Worm (Caenorhabditis elegans) whole organism, young adult: Measurements from ENCODE around the gene ubc-19.

ENCODE experiments used
- B0019.2 ChIP-seq: fragments of 200-800 bp; sonication (Bioruptor generic); conservative IDR thresholded peaks from 2 replicates; pipeline ENCODE4 v1.3.6; 2022; ENCODE audit warnings: missing genetic modification reagents, missing genetic modification characterization, missing compliant biosample characterization
- C17E4.6 ChIP-seq: fragments of 200-800 bp; sonication (Bioruptor generic); IDR thresholded peaks from 2 replicates; pipeline ENCODE4 v1.3.6; 2022; ENCODE audit warnings: missing genetic modification reagents, missing genetic modification characterization, missing compliant biosample characterization
- D2030.7 ChIP-seq: fragments of 200-800 bp; sonication (Bioruptor generic); IDR thresholded peaks from 2 replicates; pipeline ENCODE4 v1.3.6; 2022; ENCODE audit warnings: missing genetic modification reagents, missing genetic modification characterization, missing compliant biosample characterization
- F49E8.2 ChIP-seq: sonication (generic microtip); optimal IDR thresholded peaks from 3 replicates; lab custom pipeline; 2017; ENCODE audit warnings: missing genetic modification characterization, mild to moderate bottlenecking, missing compliant biosample characterization, antibody characterized with exemption, moderate library complexity; ENCODE audit not compliant: insufficient read depth
- F57A8.1 ChIP-seq: fragments of 200-800 bp; sonication (Bioruptor generic); optimal IDR thresholded peaks from 2 replicates; lab custom pipeline; 2018; ENCODE audit warnings: mild to moderate bottlenecking, missing genetic modification characterization, moderate library complexity, missing compliant biosample characterization
- F57C9.4 ChIP-seq: sonication (generic microtip); optimal IDR thresholded peaks from 2 replicates; lab custom pipeline; 2017; ENCODE audit warnings: mild to moderate bottlenecking, missing genetic modification characterization, missing compliant biosample characterization
- T07F8.4 ChIP-seq: sonication (generic microtip); optimal IDR thresholded peaks from 2 replicates; lab custom pipeline; 2016; ENCODE audit warnings: mild to moderate bottlenecking, missing genetic modification characterization, moderate library complexity, missing compliant biosample characterization
- Y53F4B.3 ChIP-seq: fragments of 200-800 bp; sonication (Bioruptor generic); IDR thresholded peaks from 2 replicates; pipeline ENCODE4 v1.3.6; 2022; ENCODE audit warnings: missing genetic modification reagents, missing genetic modification characterization, missing compliant biosample characterization
- Y56A3A.18 ChIP-seq: fragments of 200-800 bp; sonication (Bioruptor generic); IDR thresholded peaks from 2 replicates; pipeline ENCODE4 v1.3.6; 2022; ENCODE audit warnings: missing genetic modification reagents, missing genetic modification characterization, missing compliant biosample characterization
- ZK185.1 ChIP-seq: sonication (generic microtip); optimal IDR thresholded peaks from 2 replicates; lab custom pipeline; 2016; ENCODE audit warnings: mild to moderate bottlenecking, missing genetic modification characterization, missing compliant biosample characterization; ENCODE audit not compliant: poor library complexity, severe bottlenecking
- aptf-3 ChIP-seq: fragments of 200-800 bp; sonication (Bioruptor generic); IDR thresholded peaks from 2 replicates; pipeline ENCODE4 v1.3.6; 2022; ENCODE audit warnings: missing genetic modification characterization, missing compliant biosample characterization
- athp-1 ChIP-seq: sonication (generic microtip); optimal IDR thresholded peaks from 2 replicates; lab custom pipeline; 2017; ENCODE audit warnings: mild to moderate bottlenecking, missing genetic modification characterization, missing compliant biosample characterization
- attf-3 ChIP-seq: fragments of 200-800 bp; sonication (Bioruptor generic); conservative IDR thresholded peaks from 2 replicates; pipeline ENCODE4 v1.3.6; 2022; ENCODE audit warnings: missing genetic modification reagents, missing genetic modification characterization, missing compliant biosample characterization
- bed-2 ChIP-seq: fragments of 200-800 bp; sonication (Bioruptor generic); IDR thresholded peaks from 2 replicates; pipeline ENCODE4 v1.3.6; 2022; ENCODE audit warnings: missing genetic modification reagents, missing genetic modification characterization, missing compliant biosample characterization
- cebp-2 ChIP-seq: fragments of 200-800 bp; sonication (Bioruptor generic); IDR thresholded peaks from 2 replicates; pipeline ENCODE4 v1.3.6; 2022; ENCODE audit warnings: missing genetic modification characterization, missing compliant biosample characterization
- ceh-27 ChIP-seq: fragments of 200-800 bp; sonication (Bioruptor generic); optimal IDR thresholded peaks from 2 replicates; lab custom pipeline; 2018; ENCODE audit warnings: mild to moderate bottlenecking, missing genetic modification characterization, moderate library complexity, missing compliant biosample characterization
- ceh-40 ChIP-seq: fragments of 200-800 bp; sonication (Bioruptor generic); IDR thresholded peaks from 2 replicates; pipeline ENCODE4 v1.3.6; 2022; ENCODE audit warnings: missing genetic modification characterization, missing compliant biosample characterization
- ceh-58 ChIP-seq: fragments of 200-800 bp; sonication (Bioruptor generic); IDR thresholded peaks from 2 replicates; pipeline ENCODE4 v1.3.6; 2022; ENCODE audit warnings: missing genetic modification characterization, missing compliant biosample characterization
- efl-1 ChIP-seq: fragments of 150-350 bp; optimal IDR thresholded peaks from 2 replicates; lab custom pipeline; 2014; ENCODE audit warnings: missing biosample characterization, missing genetic modification reagents, missing genetic modification characterization
- egl-44 ChIP-seq: fragments of 200-800 bp; sonication (Bioruptor generic); IDR thresholded peaks from 2 replicates; pipeline ENCODE4 v1.3.6; 2022; ENCODE audit warnings: missing genetic modification reagents, missing genetic modification characterization, missing compliant biosample characterization
- ets-4 ChIP-seq: fragments of 200-800 bp; sonication (Bioruptor generic); optimal IDR thresholded peaks from 2 replicates; lab custom pipeline; 2018; ENCODE audit warnings: mild to moderate bottlenecking, missing genetic modification characterization, missing compliant biosample characterization
- hlh-26 ChIP-seq: fragments of 200-800 bp; sonication (Bioruptor generic); conservative IDR thresholded peaks from 2 replicates; pipeline ENCODE4 v1.3.6; 2022; ENCODE audit warnings: missing genetic modification reagents, missing genetic modification characterization, missing compliant biosample characterization
- lin-26 ChIP-seq: fragments of 200-800 bp; sonication (Bioruptor generic); IDR thresholded peaks from 2 replicates; pipeline ENCODE4 v1.3.6; 2022; ENCODE audit warnings: missing genetic modification reagents, missing genetic modification characterization, missing compliant biosample characterization
- lir-1 ChIP-seq: fragments of 200-800 bp; sonication (Bioruptor generic); conservative IDR thresholded peaks from 2 replicates; pipeline ENCODE4 v1.3.6; 2022; ENCODE audit warnings: missing genetic modification reagents, missing genetic modification characterization, missing compliant biosample characterization
- mxl-1 ChIP-seq: sonication (generic microtip); optimal IDR thresholded peaks from 2 replicates; lab custom pipeline; 2016; ENCODE audit warnings: missing genetic modification characterization, missing compliant biosample characterization
- nfya-1 ChIP-seq: sonication (generic microtip); optimal IDR thresholded peaks from 2 replicates; lab custom pipeline; 2017; ENCODE audit warnings: antibody characterized with exemption, missing compliant biosample characterization, missing genetic modification characterization, borderline replicate concordance; ENCODE audit not compliant: insufficient read depth
- nfya-2 ChIP-seq: fragments of 200-800 bp; sonication (Bioruptor generic); IDR thresholded peaks from 2 replicates; pipeline ENCODE4 v1.3.6; 2022; ENCODE audit warnings: missing genetic modification reagents, missing genetic modification characterization, missing compliant biosample characterization
- nhr-120 ChIP-seq: fragments of 200-800 bp; sonication (Bioruptor generic); IDR thresholded peaks from 2 replicates; pipeline ENCODE4 v1.3.6; 2022; ENCODE audit warnings: missing genetic modification characterization, missing compliant biosample characterization
- rcor-1 ChIP-seq: fragments of 200-800 bp; sonication (Bioruptor generic); IDR thresholded peaks from 2 replicates; pipeline ENCODE4 v1.3.6; 2022; ENCODE audit warnings: missing genetic modification reagents, missing genetic modification characterization, missing compliant biosample characterization
- repo-1 ChIP-seq: sonication (generic microtip); optimal IDR thresholded peaks from 2 replicates; lab custom pipeline; 2017; ENCODE audit warnings: mild to moderate bottlenecking, missing genetic modification characterization, missing compliant biosample characterization
- rpc-1 ChIP-seq, 2 experiments: fragments of 150-350 bp in 1 of 2; sonication (generic microtip) in 1 of 2; optimal IDR thresholded peaks; 2 replicates each; lab custom pipeline; 2014 to 2018; ENCODE audit warnings: missing biosample characterization in 1 of 2, missing genetic modification characterization in 1 of 2, missing genetic modification reagents in 1 of 2, missing genotype in 1 of 2
- snpc-1.1 ChIP-seq: sonication (generic microtip); optimal IDR thresholded peaks from 2 replicates; lab custom pipeline; 2017; ENCODE audit warnings: missing genetic modification characterization, mild to moderate bottlenecking, missing compliant biosample characterization, antibody characterized with exemption, moderate library complexity, missing genotype, missing genetic modification reagents; ENCODE audit not compliant: insufficient read depth
- somi-1 ChIP-seq: fragments of 200-800 bp; sonication (Bioruptor generic); optimal IDR thresholded peaks from 2 replicates; lab custom pipeline; 2018; ENCODE audit warnings: mild to moderate bottlenecking, missing genetic modification characterization, missing compliant biosample characterization
- tbp1 ChIP-seq: fragments of 200-800 bp; sonication (Bioruptor generic); optimal IDR thresholded peaks from 2 replicates; lab custom pipeline; 2018; ENCODE audit warnings: mild to moderate bottlenecking, missing genetic modification characterization, missing compliant biosample characterization
- unc-62 ChIP-seq: fragments of 150-350 bp; optimal IDR thresholded peaks from 2 replicates; lab custom pipeline; 2014; ENCODE audit warnings: missing biosample characterization, missing genetic modification reagents, missing genetic modification characterization
- zfh-2 ChIP-seq: fragments of 200-800 bp; sonication (Bioruptor generic); conservative IDR thresholded peaks from 2 replicates; pipeline ENCODE4 v1.3.6; 2022; ENCODE audit warnings: missing genetic modification reagents, missing genetic modification characterization, missing compliant biosample characterization
- ztf-18 ChIP-seq: sonication (generic microtip); optimal IDR thresholded peaks from 2 replicates; lab custom pipeline; 2016; ENCODE audit warnings: missing genotype, mild to moderate bottlenecking, missing genetic modification characterization, missing compliant biosample characterization

ubc-19 gene

DNA sequence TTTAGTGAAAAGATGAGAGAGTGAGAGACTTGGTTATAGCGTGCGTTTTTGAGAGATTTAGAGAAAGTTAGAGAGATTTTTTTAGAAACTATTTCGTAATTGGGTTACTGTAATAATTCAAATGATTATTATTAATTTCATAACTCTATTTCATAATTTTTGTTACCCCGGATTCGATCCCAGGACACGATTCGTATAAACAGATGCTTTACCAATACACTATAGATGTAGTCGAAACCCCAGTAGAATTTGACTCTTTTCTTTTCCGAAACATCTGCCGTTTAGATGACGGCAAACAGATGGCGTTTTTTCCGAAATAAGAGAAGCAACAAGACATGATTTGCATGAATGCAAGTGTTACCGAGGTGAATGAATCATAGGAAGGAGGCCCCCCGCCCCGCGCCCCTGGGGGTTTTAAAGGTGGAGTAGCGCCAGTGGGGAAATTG lies 20.5 kb upstream of the ubc-19 start (continued):
- TF ChIP-seq egl-44 (GFP tag; lab: Robert Waterston, UW), result no peak
- no peak for TF ChIP-seq lir-1
- no peak for TF ChIP-seq repo-1 (tag; lab: Kevin White, UChicago)
- no peak for TF ChIP-seq lin-26 (GFP tag; lab: Robert Waterston, UW)
- TF ChIP-seq ceh-40, result no peak
- TF ChIP-seq tbp1 (GFP tag; lab: Kevin White, UChicago), result peak; percentile 70
- no peak for TF ChIP-seq F49E8.2 (tag; lab: Kevin White, UChicago)
- no peak for TF ChIP-seq somi-1 (GFP tag; lab: Kevin White, UChicago)
- no peak for TF ChIP-seq mxl-1 (tag; lab: Kevin White, UChicago)
- TF ChIP-seq, all 124 proteins: peak for 8

DNA sequence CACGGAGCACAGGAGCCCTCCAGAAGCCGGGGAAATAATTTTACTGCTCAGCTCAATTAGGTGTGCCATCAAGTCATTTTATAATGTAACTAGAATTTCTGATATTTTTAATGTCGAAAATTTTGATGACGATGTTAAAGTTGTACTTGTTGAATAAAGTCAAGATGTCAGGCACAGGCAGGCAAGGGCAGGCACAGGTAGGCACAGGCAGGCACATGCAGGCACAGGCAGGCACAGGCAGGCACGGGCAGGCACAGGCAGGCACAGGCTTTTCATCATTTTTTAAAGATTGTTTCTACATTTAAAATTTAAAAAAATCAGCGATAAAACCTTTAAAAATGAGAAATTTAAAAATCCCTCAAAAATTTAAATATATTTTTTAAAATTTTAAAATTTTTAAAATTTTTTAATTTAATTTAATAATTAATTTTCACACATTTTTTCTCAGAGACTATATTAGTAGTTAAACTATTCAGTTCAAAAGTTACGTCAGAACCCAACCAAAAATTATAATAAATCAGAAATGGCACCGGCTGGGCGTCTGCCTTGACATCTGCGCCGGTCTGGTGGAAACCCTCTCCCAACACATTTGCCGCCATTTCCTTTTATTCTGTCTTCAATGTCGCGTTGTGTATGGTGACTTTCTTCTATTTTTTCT lies 19.8 kb upstream of the ubc-19 start, which contains the start of gene Y17D7C.6:
Gene Y17D7C.6, plus strand, starts transcription at position 608 of the 658 bp plus-strand sequence.
- TF ChIP-seq snpc-1.1 (tag; lab: Kevin White, UChicago) (no peak), unc-62 (GFP tag; lab: Kevin White, UChicago) (no peak), ceh-27 (GFP tag; lab: Kevin White, UChicago) (no peak), ceh-58 (0 out of 2 replicates have a peak, but pooled peaks have one; percentile 86), aptf-3 (0 out of 2 replicates have a peak, but pooled peaks have one; percentile 65), efl-1 (no peak), Y56A3A.18 (GFP tag; lab: Robert Waterston, UW) (no peak), egl-44 (GFP tag; lab: Robert Waterston, UW) (peak; percentile 23; the same call in 1 of the 2 replicates), rcor-1 (GFP tag; lab: Robert Waterston, UW) (no peak), cebp-2 (GFP tag; lab: Robert Waterston, UW) (0 out of 2 replicates have a peak, but pooled peaks have one; percentile 7), zfh-2 (GFP tag; lab: Robert Waterston, UW) (peak; percentile 69)
- TF ChIP-seq, all 124 proteins: peak for 5

DNA sequence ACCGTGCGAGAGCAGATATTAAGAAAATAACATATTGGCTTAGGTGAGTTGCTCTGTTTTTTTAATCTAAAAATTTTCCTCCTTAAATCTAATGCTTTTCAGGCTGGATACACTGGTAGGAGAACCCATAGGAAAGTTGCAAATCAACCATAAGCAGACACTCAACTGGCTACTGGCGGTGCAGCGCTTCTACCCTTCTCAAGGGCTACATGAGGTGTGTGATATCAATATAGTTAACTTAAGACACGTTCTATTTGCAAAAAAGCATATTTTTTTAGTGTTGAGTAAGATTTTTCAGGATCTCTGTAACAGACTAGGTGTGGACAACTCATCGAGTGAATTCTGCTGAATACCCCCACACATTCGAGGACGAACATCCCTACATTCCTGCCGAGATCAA lies 18.5 kb upstream of the ubc-19 start:
- TF ChIP-seq hlh-26 (GFP tag; lab: Robert Waterston, UW), result no peak
- TF ChIP-seq rpc-1 (optimal IDR thresholded peaks at IDR 0.05; lab: Kevin White, UChicago), result no peak
- no peak for TF ChIP-seq rpc-1 (tag; optimal IDR thresholded peaks at IDR 0.05; lab: Kevin White, UChicago)
- peak; percentile 30 for TF ChIP-seq F57C9.4 (tag; lab: Kevin White, UChicago)
- peak; percentile 59; the same call in 1 of the 2 replicates for TF ChIP-seq ceh-58
- no peak for TF ChIP-seq efl-1
- TF ChIP-seq D2030.7 (GFP tag; lab: Robert Waterston, UW), result no peak
- peak; percentile 59 for TF ChIP-seq nfya-1 (tag; lab: Kevin White, UChicago)

DNA sequence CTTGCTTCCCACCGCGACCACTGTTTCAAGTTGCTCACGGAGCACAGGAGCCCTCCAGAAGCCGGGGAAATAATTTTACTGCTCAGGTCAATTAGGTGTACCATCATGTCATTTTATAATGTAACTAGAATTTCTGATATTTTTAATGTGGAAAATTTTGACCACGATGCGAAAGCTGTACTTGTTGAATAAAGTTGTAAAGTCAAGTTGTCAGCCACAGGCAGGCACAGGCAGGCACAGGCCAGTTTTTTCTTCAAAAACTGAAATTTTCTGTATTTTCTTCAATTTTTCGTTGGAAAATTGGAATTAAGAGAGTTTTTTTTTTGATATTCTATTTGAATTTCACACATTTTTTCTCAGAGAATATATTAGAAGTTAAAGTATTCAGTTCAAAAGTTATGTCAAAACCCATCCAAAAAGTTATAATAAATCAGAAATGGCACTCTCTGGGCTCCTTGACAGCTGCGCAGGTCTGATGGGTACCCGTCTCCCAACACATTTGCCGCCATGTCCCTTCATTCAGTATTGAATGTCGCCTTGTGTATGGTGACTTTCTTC lies 16.6 kb upstream of the ubc-19 start, which contains the start of gene Y17D7C.1:
Gene Y17D7C.1, plus strand, starts transcription at position 508 of the 558 bp plus-strand sequence.
- TF ChIP-seq ets-4 (GFP tag; lab: Kevin White, UChicago) (no peak), C17E4.6 (GFP tag; lab: Robert Waterston, UW) (no peak), aptf-3 (no peak), T07F8.4 (tag; lab: Kevin White, UChicago) (no peak)

DNA sequence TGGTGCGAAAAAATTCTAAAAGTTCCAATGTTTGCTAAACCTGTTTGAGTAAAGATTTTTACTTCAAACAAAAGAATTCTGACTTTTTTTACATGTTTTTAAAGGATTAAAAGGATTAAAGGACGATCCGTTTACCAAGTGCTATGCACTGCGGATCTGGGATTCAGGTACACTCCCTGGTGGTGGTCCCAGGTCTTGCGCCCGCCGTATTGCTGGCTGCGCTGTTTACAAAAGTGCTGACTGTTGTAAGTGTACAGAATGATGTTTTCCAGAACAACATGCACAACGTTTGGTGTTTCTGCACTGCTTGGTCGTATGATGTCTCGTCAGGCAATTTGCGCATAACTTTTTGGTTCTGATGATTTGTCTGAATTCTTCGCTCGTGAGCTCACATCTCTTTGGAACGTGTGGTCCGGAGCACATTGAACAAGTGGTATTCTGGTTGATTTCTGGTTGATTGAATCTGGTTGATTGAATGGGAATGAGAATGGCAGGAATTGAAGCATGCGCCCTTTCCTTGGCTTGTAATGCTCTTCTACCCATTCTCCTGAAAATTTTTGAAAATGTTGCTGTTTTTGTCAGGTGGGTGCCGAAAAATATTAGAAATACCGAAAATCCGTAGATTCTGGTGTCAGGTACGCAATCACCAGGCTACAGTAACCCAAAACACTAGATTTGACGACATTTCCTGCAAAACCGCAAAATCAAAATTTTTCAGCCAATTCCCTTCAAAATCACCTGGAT lies 15.9 kb upstream of the ubc-19 start:
- TF ChIP-seq attf-3, result no peak
- TF ChIP-seq athp-1 (tag; lab: Kevin White, UChicago), result no peak
- no peak for TF ChIP-seq F57A8.1
- TF ChIP-seq bed-2, result no peak
- TF ChIP-seq nfya-1 (tag; lab: Kevin White, UChicago), result peak; percentile 66
- TF ChIP-seq B0019.2, result no peak
- no peak for TF ChIP-seq nfya-2
- TF ChIP-seq Y53F4B.3 (GFP tag; lab: Robert Waterston, UW), result no peak
- no peak for TF ChIP-seq ZK185.1 (tag; lab: Kevin White, UChicago)
- TF ChIP-seq F57C9.4 (tag; lab: Kevin White, UChicago), result no peak
- TF ChIP-seq nhr-120, result 0 out of 2 replicates have a peak, but pooled peaks have one; percentile 65
- no peak for TF ChIP-seq ztf-18
- TF ChIP-seq cebp-2 (GFP tag; lab: Robert Waterston, UW), result no peak
